Worm (Caenorhabditis elegans) whole organism, L2 larva: ENCODE results near the gene T04F3.5.
A peak's percentile ranks its signal among the peaks of the same experiment; 100 is the strongest.

Experiments used
- F13H6.1 ChIP-seq: sonication (generic microtip); optimal IDR thresholded peaks from 2 replicates; lab custom pipeline; 2016; ENCODE audit warnings: missing genetic modification characterization, missing compliant biosample characterization
- R02D3.7 ChIP-seq: fragments of 150-350 bp; optimal IDR thresholded peaks from 2 replicates; lab custom pipeline; 2014; ENCODE audit warnings: missing biosample characterization, missing genetic modification characterization
- Y55F3AM.14 ChIP-seq: fragments of 200-800 bp; sonication (Bioruptor generic); optimal IDR thresholded peaks from 2 replicates; lab custom pipeline; 2018; ENCODE audit warnings: mild to moderate bottlenecking, missing genetic modification characterization, missing compliant biosample characterization
- ZK546.5 ChIP-seq: sonication (generic microtip); optimal IDR thresholded peaks from 2 replicates; lab custom pipeline; 2017; ENCODE audit warnings: missing biosample characterization, missing genetic modification characterization
- alr-1 ChIP-seq: fragments of 150-350 bp; optimal IDR thresholded peaks from 2 replicates; lab custom pipeline; 2014; ENCODE audit warnings: missing biosample characterization, missing genetic modification characterization
- aly-2 ChIP-seq: fragments of 150-350 bp; optimal IDR thresholded peaks from 2 replicates; lab custom pipeline; 2014; ENCODE audit warnings: missing biosample characterization, missing genetic modification characterization
- blmp-1 ChIP-seq: sonication (generic microtip); optimal IDR thresholded peaks from 2 replicates; lab custom pipeline; 2017; ENCODE audit warnings: missing genetic modification characterization, mild to moderate bottlenecking, missing compliant biosample characterization, antibody characterized with exemption, moderate library complexity; ENCODE audit not compliant: insufficient read depth
- ceh-82 ChIP-seq: fragments of 150-350 bp; optimal IDR thresholded peaks from 2 replicates; lab custom pipeline; 2014; ENCODE audit warnings: missing biosample characterization, missing genetic modification characterization
- egl-27 ChIP-seq: sonication (generic microtip); optimal IDR thresholded peaks from 3 replicates; lab custom pipeline; 2017; ENCODE audit warnings: missing biosample characterization, missing genetic modification reagents, missing genetic modification characterization
- elt-1 ChIP-seq: fragments of 150-350 bp; optimal IDR thresholded peaks from 2 replicates; lab custom pipeline; 2014; ENCODE audit warnings: missing biosample characterization, missing genetic modification characterization
- fos-1 ChIP-seq: fragments of 150-350 bp; optimal IDR thresholded peaks from 2 replicates; lab custom pipeline; 2014; ENCODE audit warnings: missing biosample characterization, missing genetic modification characterization
- lin-11 ChIP-seq: fragments of 150-350 bp; sonication (generic microtip); optimal IDR thresholded peaks from 2 replicates; lab custom pipeline; 2014; ENCODE audit warnings: missing biosample characterization, missing genetic modification characterization, inconsistent platforms, mixed read lengths
- lin-13 ChIP-seq: fragments of 150-350 bp; optimal IDR thresholded peaks from 2 replicates; lab custom pipeline; 2014; ENCODE audit warnings: missing biosample characterization, missing genetic modification reagents, missing genetic modification characterization
- lin-39 ChIP-seq: fragments of 150-350 bp; optimal IDR thresholded peaks from 2 replicates; lab custom pipeline; 2014; ENCODE audit warnings: missing biosample characterization, missing genetic modification reagents, missing genetic modification characterization
- lsy-2 ChIP-seq, 2 experiments: fragments of 150-350 bp in 1 of 2; sonication (generic microtip) in 1 of 2; optimal IDR thresholded peaks; 2 replicates each; lab custom pipeline; 2014 to 2017; ENCODE audit warnings: missing biosample characterization in 2 of 2, missing genetic modification characterization in 2 of 2
- mab-5 ChIP-seq: fragments of 150-350 bp; optimal IDR thresholded peaks from 2 replicates; lab custom pipeline; 2014; ENCODE audit warnings: missing biosample characterization, missing genetic modification characterization
- mbf-1 ChIP-seq: sonication (generic microtip); optimal IDR thresholded peaks from 2 replicates; lab custom pipeline; 2017; ENCODE audit warnings: missing biosample characterization, missing genetic modification characterization
- mdl-1 ChIP-seq, 2 experiments: fragments of 150-350 bp in 1 of 2; sonication (generic microtip) in 1 of 2; optimal IDR thresholded peaks; 2 replicates each; lab custom pipeline; 2017; ENCODE audit warnings: missing biosample characterization in 2 of 2, missing genetic modification characterization in 2 of 2
- nhr-10 ChIP-seq: sonication (generic microtip); optimal IDR thresholded peaks from 2 replicates; lab custom pipeline; 2017; ENCODE audit warnings: missing biosample characterization, missing genetic modification characterization
- nhr-11 ChIP-seq: fragments of 150-350 bp; optimal IDR thresholded peaks from 2 replicates; lab custom pipeline; 2014; ENCODE audit warnings: missing biosample characterization, missing genetic modification characterization
- nhr-129 ChIP-seq: fragments of 150-350 bp; optimal IDR thresholded peaks from 2 replicates; lab custom pipeline; 2014; ENCODE audit warnings: missing biosample characterization, missing genetic modification characterization
- nhr-237 ChIP-seq: fragments of 150-350 bp; optimal IDR thresholded peaks from 2 replicates; lab custom pipeline; 2014; ENCODE audit warnings: missing biosample characterization, missing genetic modification characterization
- nhr-6 ChIP-seq: fragments of 150-350 bp; optimal IDR thresholded peaks from 2 replicates; lab custom pipeline; 2014; ENCODE audit warnings: missing biosample characterization, missing genetic modification characterization
- nhr-77 ChIP-seq: fragments of 150-350 bp; optimal IDR thresholded peaks from 2 replicates; lab custom pipeline; 2014; ENCODE audit warnings: missing biosample characterization, missing genetic modification characterization
- peb-1 ChIP-seq: fragments of 150-350 bp; optimal IDR thresholded peaks from 2 replicates; lab custom pipeline; 2014; ENCODE audit warnings: missing biosample characterization, missing genetic modification characterization
- sem-4 ChIP-seq: fragments of 150-350 bp; optimal IDR thresholded peaks from 2 replicates; lab custom pipeline; 2014; ENCODE audit warnings: missing biosample characterization, missing genetic modification reagents, missing genetic modification characterization
- sma-3 ChIP-seq: sonication (generic microtip); optimal IDR thresholded peaks from 2 replicates; lab custom pipeline; 2016; ENCODE audit warnings: missing genetic modification reagents, missing genetic modification characterization, missing compliant biosample characterization
- sma-9 ChIP-seq, 2 experiments: fragments of 150-350 bp in 1 of 2; sonication (generic microtip) in 1 of 2; optimal IDR thresholded peaks; 2 replicates each; lab custom pipeline; 2014 to 2016; ENCODE audit warnings: missing genetic modification characterization in 2 of 2, mild to moderate bottlenecking in 1 of 2, missing biosample characterization in 1 of 2, missing compliant biosample characterization in 1 of 2, missing genetic modification reagents in 1 of 2, moderate library complexity in 1 of 2
- unc-39 ChIP-seq: fragments of 150-350 bp; optimal IDR thresholded peaks from 2 replicates; lab custom pipeline; 2014; ENCODE audit warnings: missing biosample characterization, missing genetic modification characterization
- unc-55 ChIP-seq: fragments of 150-350 bp; sonication (generic microtip); optimal IDR thresholded peaks from 3 replicates; lab custom pipeline; 2014; ENCODE audit warnings: missing biosample characterization, missing genetic modification reagents, missing genetic modification characterization
- unc-62 ChIP-seq: fragments of 150-350 bp; optimal IDR thresholded peaks from 2 replicates; lab custom pipeline; 2014; ENCODE audit warnings: missing biosample characterization, missing genetic modification reagents, missing genetic modification characterization
- zag-1 ChIP-seq: fragments of 150-350 bp; optimal IDR thresholded peaks from 2 replicates; lab custom pipeline; 2014; ENCODE audit warnings: missing biosample characterization, missing genetic modification characterization
- ztf-1 ChIP-seq: fragments of 200-800 bp; sonication (Bioruptor generic); conservative IDR thresholded peaks from 2 replicates; pipeline ENCODE4 v1.3.6; 2022; ENCODE audit warnings: missing genetic modification characterization, missing compliant biosample characterization
- ztf-4 ChIP-seq: fragments of 150-350 bp; optimal IDR thresholded peaks from 2 replicates; lab custom pipeline; 2014; ENCODE audit warnings: missing biosample characterization, missing genetic modification characterization

Gene T04F3.5

ce11 chrV:11741078-11741477 lies 19.4 kb upstream of the T04F3.5 start:
- TF ChIP-seq unc-62 (GFP tag; lab: Kevin White, UChicago) (no peak), blmp-1 (peak; percentile 69)

- TF ChIP-seq lin-11 (tag; lab: Kevin White, UChicago) (no peak), sma-3 (no peak), ztf-4 (no peak), unc-62 (GFP tag; lab: Kevin White, UChicago) (no peak), nhr-11 (tag; lab: Kevin White, UChicago) (no peak), peb-1 (tag; lab: Kevin White, UChicago) (no peak), lin-39 (no peak), nhr-237 (tag; lab: Kevin White, UChicago) (no peak), nhr-129 (tag; lab: Kevin White, UChicago) (no peak), mdl-1 (tag; optimal IDR thresholded peaks at IDR 0.05; lab: Kevin White, UChicago) (no peak), egl-27 (tag; lab: Kevin White, UChicago) (no peak), ztf-1 (GFP tag; lab: Robert Waterston, UW) (no peak)
Measured at ce11 chrV:11751480-11751879, 9.0 kb upstream of the T04F3.5 start.

- TF ChIP-seq lsy-2 (tag; optimal IDR thresholded peaks at IDR 0.05; lab: Kevin White, UChicago) (no peak), aly-2 (tag; lab: Kevin White, UChicago) (no peak), nhr-10 (tag; lab: Kevin White, UChicago) (no peak), fos-1 (tag; lab: Kevin White, UChicago) (peak; percentile 57), unc-55 (GFP tag; lab: Kevin White, UChicago) (no peak), nhr-237 (tag; lab: Kevin White, UChicago) (no peak), sma-3 (no peak), ZK546.5 (tag; lab: Kevin White, UChicago) (no peak), sma-9 (GFP tag; optimal IDR thresholded peaks at IDR 0.05; lab: Kevin White, UChicago) (peak; percentile 2), sma-9 (tag; optimal IDR thresholded peaks at IDR 0.05; lab: Kevin White, UChicago) (no peak), alr-1 (tag; lab: Kevin White, UChicago) (no peak), nhr-77 (tag; lab: Kevin White, UChicago) (no peak)
Measured at ce11 chrV:11755848-11756247, 4.6 kb upstream of the T04F3.5 start.

- TF ChIP-seq unc-39 (no peak), zag-1 (tag; lab: Kevin White, UChicago) (no peak), Y55F3AM.14 (GFP tag; lab: Kevin White, UChicago) (no peak), mbf-1 (no peak), sem-4 (tag; lab: Kevin White, UChicago) (no peak), unc-55 (GFP tag; lab: Kevin White, UChicago) (no peak), elt-1 (tag; lab: Kevin White, UChicago) (no peak), fos-1 (tag; lab: Kevin White, UChicago) (no peak), egl-27 (tag; lab: Kevin White, UChicago) (no peak), ztf-4 (no peak), lin-13 (GFP tag; lab: Kevin White, UChicago) (no peak), sma-9 (GFP tag; optimal IDR thresholded peaks at IDR 0.05; lab: Kevin White, UChicago) (no peak), sma-9 (tag; optimal IDR thresholded peaks at IDR 0.05; lab: Kevin White, UChicago) (no peak), nhr-237 (tag; lab: Kevin White, UChicago) (no peak), mdl-1 (tag; optimal IDR thresholded peaks at IDR 0.05; lab: Kevin White, UChicago) (no peak), nhr-129 (tag; lab: Kevin White, UChicago) (no peak), unc-62 (GFP tag; lab: Kevin White, UChicago) (no peak), ceh-82 (tag; lab: Kevin White, UChicago) (no peak), nhr-6 (tag; lab: Kevin White, UChicago) (no peak), F13H6.1 (tag; lab: Kevin White, UChicago) (no peak), lin-11 (tag; lab: Kevin White, UChicago) (no peak)
- TF ChIP-seq, all 48 proteins: peak for 0
Measured at ce11 chrV:11757358-11757757, 3.1 kb upstream of the T04F3.5 start, which contains the start of gene smoc-1. smoc-1 (plus strand) TSS chrV:11757658.

ce11 chrV:11758635-11759034 lies 1.8 kb upstream of the T04F3.5 start, which contains the start of gene T04F3.3:
T04F3.3 (plus strand) TSS chrV:11758935.
- no peak for TF ChIP-seq mbf-1
- TF ChIP-seq mab-5 (tag; lab: Kevin White, UChicago), result no peak
- no peak for TF ChIP-seq R02D3.7
- no peak for TF ChIP-seq sma-3
